Worm (Caenorhabditis elegans) whole organism, late embryonic: ENCODE measurements around the gene C06E7.2.

ENCODE experiments used
- ama-1 ChIP-seq: fragments of 150-350 bp; optimal IDR thresholded peaks from 2 replicates; lab custom pipeline; 2014
- ceh-14 ChIP-seq: sonication (generic microtip); optimal IDR thresholded peaks from 2 replicates; lab custom pipeline; 2016; ENCODE audit warnings: missing genotype, missing genetic modification characterization, missing compliant biosample characterization
- ceh-19 ChIP-seq: fragments of 200-800 bp; sonication (Bioruptor generic); optimal IDR thresholded peaks from 2 replicates; lab custom pipeline; 2018; ENCODE audit warnings: mild to moderate bottlenecking, missing genetic modification characterization, missing compliant biosample characterization
- ceh-2 ChIP-seq: sonication (generic microtip); optimal IDR thresholded peaks from 2 replicates; lab custom pipeline; 2016; ENCODE audit warnings: missing genotype, missing genetic modification characterization, missing compliant biosample characterization
- ceh-34 ChIP-seq: sonication (generic microtip); optimal IDR thresholded peaks from 2 replicates; lab custom pipeline; 2016; ENCODE audit warnings: mild to moderate bottlenecking, missing genetic modification characterization, missing compliant biosample characterization
- ets-4 ChIP-seq: sonication (generic microtip); optimal IDR thresholded peaks from 2 replicates; lab custom pipeline; 2016; ENCODE audit warnings: missing genetic modification characterization, missing compliant biosample characterization
- fkh-6 ChIP-seq: sonication (generic microtip); optimal IDR thresholded peaks from 2 replicates; lab custom pipeline; 2016; ENCODE audit warnings: missing genetic modification characterization, missing compliant biosample characterization
- gmeb-2 ChIP-seq: sonication (generic microtip); optimal IDR thresholded peaks from 2 replicates; lab custom pipeline; 2016; ENCODE audit warnings: missing genetic modification characterization, inconsistent platforms, missing compliant biosample characterization
- hlh-30 ChIP-seq: sonication (generic microtip); optimal IDR thresholded peaks from 2 replicates; lab custom pipeline; 2017; ENCODE audit warnings: antibody characterized with exemption, missing genetic modification characterization, missing compliant biosample characterization; ENCODE audit not compliant: insufficient read depth
- hlh-8 ChIP-seq: sonication (generic microtip); optimal IDR thresholded peaks from 2 replicates; lab custom pipeline; 2016; ENCODE audit warnings: missing genotype, missing genetic modification characterization, missing compliant biosample characterization
- nhr-11 ChIP-seq: fragments of 150-350 bp; optimal IDR thresholded peaks from 2 replicates; lab custom pipeline; 2014; ENCODE audit warnings: missing biosample characterization, missing genetic modification characterization
- pag-3 ChIP-seq: sonication (generic microtip); optimal IDR thresholded peaks from 2 replicates; lab custom pipeline; 2016; ENCODE audit warnings: missing compliant biosample characterization, missing genetic modification characterization, borderline replicate concordance
- pha-2 ChIP-seq: sonication (generic microtip); optimal IDR thresholded peaks from 2 replicates; lab custom pipeline; 2017; ENCODE audit warnings: mild to moderate bottlenecking, missing genetic modification characterization, missing compliant biosample characterization
- sdc-2 ChIP-seq: sonication (generic microtip); optimal IDR thresholded peaks from 2 replicates; lab custom pipeline; 2016; ENCODE audit warnings: missing genotype, missing genetic modification characterization, missing compliant biosample characterization
- syd-9 ChIP-seq: sonication (generic microtip); optimal IDR thresholded peaks from 2 replicates; lab custom pipeline; 2016; ENCODE audit warnings: mild to moderate bottlenecking, missing genetic modification characterization, moderate library complexity, missing compliant biosample characterization
- tbx-2 ChIP-seq: sonication (generic microtip); optimal IDR thresholded peaks from 2 replicates; lab custom pipeline; 2016; ENCODE audit warnings: missing genetic modification characterization, missing compliant biosample characterization
- unc-42 ChIP-seq: sonication (generic microtip); optimal IDR thresholded peaks from 2 replicates; lab custom pipeline; 2016; ENCODE audit warnings: missing genotype, missing genetic modification characterization, missing compliant biosample characterization
- zip-5 ChIP-seq: sonication (generic microtip); optimal IDR thresholded peaks from 2 replicates; lab custom pipeline; 2016; ENCODE audit warnings: missing genetic modification characterization, missing compliant biosample characterization

C06E7.2 gene

ce11 chrIV:5885180-5885887 is 46.1 kb downstream of the C06E7.2 start, which contains the start of gene glf-1:
Gene glf-1, plus strand, starts transcription at chrIV:5885835.
- TF ChIP-seq syd-9 (tag; lab: Kevin White, UChicago) (no peak), ceh-2 (tag; lab: Kevin White, UChicago) (no peak), fkh-6 (tag; lab: Kevin White, UChicago) (no peak), pha-2 (no peak), nhr-11 (no peak), hlh-30 (tag; lab: Kevin White, UChicago) (no peak), hlh-8 (tag; lab: Kevin White, UChicago) (no peak), pag-3 (tag; lab: Kevin White, UChicago) (no peak), ets-4 (tag; lab: Kevin White, UChicago) (no peak)

DNA sequence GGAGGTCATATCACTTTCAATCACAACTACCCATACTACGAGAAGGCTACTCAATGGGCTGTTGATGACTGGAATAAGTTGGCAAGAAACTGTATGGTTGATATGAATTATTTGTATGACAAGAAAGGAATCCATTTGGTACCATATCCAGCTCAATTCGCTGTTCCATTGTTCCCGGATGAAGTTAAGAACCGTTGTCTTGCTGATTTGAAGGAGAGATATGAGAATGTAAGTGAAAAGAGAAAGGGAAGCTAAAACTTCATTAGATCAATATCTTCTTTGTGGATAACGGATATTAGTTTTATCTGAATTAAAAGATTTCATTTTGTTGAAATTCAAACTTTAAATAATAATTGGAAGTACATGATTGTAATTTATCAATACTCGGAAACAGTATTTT is 47.3 kb downstream of the C06E7.2 start:
- TF ChIP-seq ceh-14 (tag; lab: Kevin White, UChicago), result no peak
- TF ChIP-seq ama-1 (lab: Kevin White, UChicago), result no peak

DNA sequence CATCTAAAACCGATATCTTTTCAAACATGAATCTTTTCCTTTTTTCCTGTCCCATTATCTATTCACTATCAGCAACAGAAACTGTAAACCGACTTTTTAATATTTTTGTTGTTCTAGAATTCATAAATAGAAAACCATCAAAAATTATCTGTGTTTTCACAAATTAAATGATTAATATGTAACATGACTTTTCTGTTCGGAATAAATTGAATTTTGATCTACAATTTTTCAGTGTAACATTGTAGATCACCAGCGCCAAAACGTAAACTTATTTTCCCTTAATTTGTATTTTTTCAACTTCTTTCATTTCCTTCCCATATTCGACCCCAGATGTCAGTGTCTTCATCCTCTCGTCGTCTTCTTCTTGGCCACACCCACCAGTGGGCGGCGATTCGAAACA is 52.0 kb downstream of the C06E7.2 start, which contains the start of gene H04M03.3:
Gene H04M03.3, plus strand, starts transcription at position 301 of the 400 bp plus-strand sequence.
- TF ChIP-seq sdc-2 (no peak), ceh-34 (tag; lab: Kevin White, UChicago) (no peak), hlh-30 (tag; lab: Kevin White, UChicago) (no peak), unc-42 (tag; lab: Kevin White, UChicago) (no peak), zip-5 (tag; lab: Kevin White, UChicago) (no peak), tbx-2 (tag; lab: Kevin White, UChicago) (no peak), nhr-11 (no peak), gmeb-2 (tag; lab: Kevin White, UChicago) (no peak), ceh-19 (GFP tag; lab: Kevin White, UChicago) (no peak)
